Worm (Caenorhabditis elegans) whole organism, young adult: ENCODE data around the gene mab-10.

ENCODE experiments used
- ceh-40 ChIP-seq: fragments of 200-800 bp; sonication (Bioruptor generic); IDR thresholded peaks from 2 replicates; pipeline ENCODE4 v1.3.6; 2022; ENCODE audit warnings: missing genetic modification characterization, missing compliant biosample characterization
- rec-8 ChIP-seq, 2 experiments: sonication (generic microtip); optimal IDR thresholded peaks; 2 replicates each; lab custom pipeline; 2016; ENCODE audit warnings: mild to moderate bottlenecking in 2 of 2, missing genetic modification characterization in 2 of 2, missing genetic modification reagents in 2 of 2, missing genotype in 2 of 2, missing biosample characterization in 1 of 2, missing compliant biosample characterization in 1 of 2, moderate library complexity in 1 of 2
- snpc-1.3 ChIP-seq: sonication (generic microtip); optimal IDR thresholded peaks from 2 replicates; lab custom pipeline; 2017; ENCODE audit warnings: missing genetic modification characterization, mild to moderate bottlenecking, missing compliant biosample characterization, antibody characterized with exemption, moderate library complexity, missing genotype, missing genetic modification reagents; ENCODE audit not compliant: insufficient read depth
- tbx-9 ChIP-seq: sonication (generic microtip); optimal IDR thresholded peaks from 2 replicates; lab custom pipeline; 2016; ENCODE audit warnings: borderline replicate concordance, missing genetic modification characterization, inconsistent platforms, missing compliant biosample characterization

ce11 chrII:10502491-10503063 lies 25.3 kb upstream of the mab-10 start, which contains the start of gene myrf-1:
- TF ChIP-seq snpc-1.3 (tag; lab: Kevin White, UChicago) = no peak
- no peak for TF ChIP-seq ceh-40 (GFP tag; lab: Robert Waterston, UW)
- no peak for TF ChIP-seq tbx-9 (tag; lab: Kevin White, UChicago)
- TF ChIP-seq rec-8 (tag; optimal IDR thresholded peaks at IDR 0.05; lab: Kevin White, UChicago) = no peak
